Fruit fly (Drosophila melanogaster): ENCODE measurements around the gene Pkd2.

- TF ChIP-seq CG8478 (optimal IDR thresholded peaks at IDR 0.05): no peak
- no peak for TF ChIP-seq CTCF (optimal IDR thresholded peaks at IDR 0.05)
These were observed 50.1 kb downstream of the Pkd2 start, which contains the start of the genes CG5421 and Oatp33Eb for dm6 chr2L:12448082-12448621.

Measured in S2 (cell line).